Worm (Caenorhabditis elegans): ENCODE data around the gene nas-37.

- TF ChIP-seq dmd-4 (tag; optimal IDR thresholded peaks at IDR 0.05; ENCODE audit: borderline replicate concordance), result no peak
- no peak for TF ChIP-seq ceh-34 (tag; optimal IDR thresholded peaks at IDR 0.05)
- TF ChIP-seq che-1 (tag; optimal IDR thresholded peaks at IDR 0.05), result no peak
- TF ChIP-seq hlh-8 (tag; optimal IDR thresholded peaks at IDR 0.05), result no peak
- TF ChIP-seq sox-4 (tag; optimal IDR thresholded peaks at IDR 0.05), result no peak
Observed at ce11 chrX:9976206-9976605, 27.3 kb upstream of the nas-37 start, which contains the start of gene mgl-1.

Data from whole organism, late embryonic.